Fruit fly (Drosophila melanogaster) whole organism, pupa: ENCODE data around the gene Adk2.

Experiments
- CG10348 ChIP-seq: fragments of 200-800 bp; sonication (Bioruptor generic); IDR thresholded peaks from 2 replicates; pipeline ENCODE4 v1.3.6; 2022; ENCODE audit warnings: missing biosample characterization, missing genetic modification characterization
- CG12605 ChIP-seq: fragments of 200-800 bp; sonication (Bioruptor generic); IDR thresholded peaks from 2 replicates; pipeline ENCODE4 v1.3.6; 2022; ENCODE audit warnings: missing biosample characterization, missing genetic modification characterization
- CG13204 ChIP-seq: fragments of 200-800 bp; sonication (Bioruptor generic); optimal IDR thresholded peaks from 2 replicates; lab custom pipeline; 2018; ENCODE audit warnings: missing biosample characterization, mild to moderate bottlenecking, missing genetic modification characterization, moderate library complexity
- CG14655 ChIP-seq: fragments of 200-800 bp; sonication (Bioruptor generic); optimal IDR thresholded peaks from 3 replicates; lab custom pipeline; 2017; ENCODE audit warnings: mild to moderate bottlenecking, missing biosample characterization, missing genetic modification reagents, missing genetic modification characterization
- CG15710 ChIP-seq: fragments of 200-800 bp; sonication (Bioruptor generic); optimal IDR thresholded peaks from 2 replicates; lab custom pipeline; 2018; ENCODE audit warnings: missing biosample characterization, mild to moderate bottlenecking, missing genetic modification characterization, moderate library complexity
- CG17806 ChIP-seq: fragments of 200-800 bp; sonication (Bioruptor generic); optimal IDR thresholded peaks from 2 replicates; lab custom pipeline; 2018; ENCODE audit warnings: missing biosample characterization, mild to moderate bottlenecking, missing genetic modification characterization, moderate library complexity
- CG32121 ChIP-seq: fragments of 200-800 bp; sonication (Bioruptor generic); IDR thresholded peaks from 2 replicates; pipeline ENCODE4 v1.3.6; 2022; ENCODE audit warnings: missing biosample characterization, missing genetic modification characterization
- CG34367 ChIP-seq: fragments of 200-800 bp; sonication (Bioruptor generic); optimal IDR thresholded peaks from 2 replicates; lab custom pipeline; 2018; ENCODE audit warnings: missing biosample characterization, mild to moderate bottlenecking, missing genetic modification characterization
- CG4496 ChIP-seq: fragments of 200-800 bp; sonication (Bioruptor generic); IDR thresholded peaks from 3 replicates; pipeline ENCODE4 v1.3.6; 2022; ENCODE audit warnings: missing biosample characterization, missing genetic modification characterization
- CG8159 ChIP-seq: fragments of 200-800 bp; sonication (Bioruptor generic); optimal IDR thresholded peaks from 3 replicates; lab custom pipeline; 2018; ENCODE audit warnings: missing biosample characterization, mild to moderate bottlenecking, missing genetic modification characterization, moderate library complexity
- CG8301 ChIP-seq: fragments of 200-800 bp; sonication (Bioruptor generic); optimal IDR thresholded peaks from 2 replicates; lab custom pipeline; 2018; ENCODE audit warnings: missing biosample characterization, mild to moderate bottlenecking, missing genetic modification characterization
- CG9948 ChIP-seq: fragments of 200-800 bp; sonication (Bioruptor generic); optimal IDR thresholded peaks from 2 replicates; lab custom pipeline; 2018; ENCODE audit warnings: missing biosample characterization, mild to moderate bottlenecking, missing genetic modification characterization, moderate library complexity
- D1 ChIP-seq: fragments of 200-800 bp; sonication (Bioruptor generic); optimal IDR thresholded peaks from 2 replicates; lab custom pipeline; 2018; ENCODE audit warnings: missing biosample characterization, mild to moderate bottlenecking, missing genetic modification characterization, moderate library complexity
- EcR ChIP-seq: fragments of 200-800 bp; sonication (Bioruptor generic); optimal IDR thresholded peaks from 3 replicates; lab custom pipeline; 2019; ENCODE audit warnings: missing biosample characterization, missing genetic modification characterization, mild to moderate bottlenecking, moderate library complexity, missing genetic modification reagents
- Ets98B ChIP-seq: fragments of 200-800 bp; sonication (Bioruptor generic); IDR thresholded peaks from 2 replicates; pipeline ENCODE4 v1.3.6; 2022; ENCODE audit warnings: missing biosample characterization, missing genetic modification characterization
- Pif1A ChIP-seq: fragments of 200-800 bp; sonication (Bioruptor generic); optimal IDR thresholded peaks from 3 replicates; lab custom pipeline; 2016; ENCODE audit warnings: missing biosample characterization, missing genetic modification characterization
- Pif1B ChIP-seq: fragments of 200-800 bp; sonication (Bioruptor generic); optimal IDR thresholded peaks from 3 replicates; lab custom pipeline; 2016; ENCODE audit warnings: missing biosample characterization, missing genetic modification characterization
- Snoo ChIP-seq: fragments of 200-800 bp; sonication (Bioruptor generic); optimal IDR thresholded peaks from 3 replicates; lab custom pipeline; 2017; ENCODE audit warnings: missing biosample characterization, mild to moderate bottlenecking, missing genetic modification characterization, inconsistent platforms
- fd96Ca ChIP-seq: fragments of 200-800 bp; sonication (Bioruptor generic); IDR thresholded peaks from 3 replicates; pipeline ENCODE4 v1.3.6; 2022; ENCODE audit warnings: missing biosample characterization, missing genetic modification characterization
- gl ChIP-seq: fragments of 200-800 bp; sonication (Bioruptor generic); optimal IDR thresholded peaks from 2 replicates; lab custom pipeline; 2018; ENCODE audit warnings: missing biosample characterization, mild to moderate bottlenecking, missing genetic modification characterization
- rn ChIP-seq: fragments of 200-800 bp; sonication (Bioruptor generic); IDR thresholded peaks from 2 replicates; pipeline ENCODE4 v1.3.6; 2022; ENCODE audit warnings: missing biosample characterization, missing genetic modification characterization

Adk2 gene

dm6 chr3L:13027333-13027732, 4.8 kb upstream of the Adk2 start:
- TF ChIP-seq CG8159 (tag; lab: Kevin White, UChicago) (no peak), D1 (tag; lab: Kevin White, UChicago) (no peak), Snoo (tag; lab: Kevin White, UChicago) (no peak), Pif1B (no peak), EcR (GFP tag; lab: Kevin White, UChicago) (no peak), CG4496 (no peak), CG34367 (tag; lab: Kevin White, UChicago) (no peak), CG8301 (tag; lab: Kevin White, UChicago) (no peak), Pif1A (GFP tag; lab: Kevin White, UChicago) (no peak), CG14655 (GFP tag; lab: Kevin White, UChicago) (no peak), CG12605 (no peak), CG9948 (tag; lab: Kevin White, UChicago) (no peak), fd96Ca (GFP tag; lab: Robert Waterston, UW) (no peak), CG10348 (no peak), CG15710 (no peak)

- TF ChIP-seq CG17806 (tag; lab: Kevin White, UChicago) (no peak), CG8159 (tag; lab: Kevin White, UChicago) (no peak), Snoo (tag; lab: Kevin White, UChicago) (no peak), Pif1A (GFP tag; lab: Kevin White, UChicago) (no peak), CG10348 (no peak), rn (GFP tag; lab: Robert Waterston, UW) (no peak), CG8301 (tag; lab: Kevin White, UChicago) (no peak), CG32121 (no peak), CG4496 (no peak), CG14655 (GFP tag; lab: Kevin White, UChicago) (no peak), CG34367 (tag; lab: Kevin White, UChicago) (no peak), EcR (GFP tag; lab: Kevin White, UChicago) (no peak), Ets98B (GFP tag; lab: Robert Waterston, UW) (no peak), CG9948 (tag; lab: Kevin White, UChicago) (no peak), Pif1B (no peak), D1 (tag; lab: Kevin White, UChicago) (no peak), CG15710 (no peak), CG12605 (no peak), CG13204 (GFP tag; lab: Kevin White, UChicago) (no peak), gl (no peak)
These were observed 4.4 kb upstream of the Adk2 start for dm6 chr3L:13026872-13027271.

DNA sequence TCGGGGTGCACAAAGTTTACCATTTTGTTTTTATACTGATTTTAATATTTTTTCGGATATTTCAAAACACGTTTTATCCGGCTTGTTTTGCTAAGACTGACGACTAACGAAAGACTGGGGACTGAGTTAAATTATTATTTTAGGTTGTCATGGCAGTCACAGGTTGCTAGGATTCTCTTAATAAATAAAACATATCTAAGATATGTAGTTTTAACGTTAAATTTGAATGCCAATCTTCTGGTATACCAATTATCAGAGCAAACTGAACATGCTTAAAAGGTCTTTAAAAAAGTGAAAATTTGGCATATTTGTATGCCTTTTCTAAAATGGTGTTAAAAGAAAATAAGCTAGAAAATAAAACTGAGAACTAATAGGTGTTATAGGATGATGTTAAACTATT, 3.8 kb upstream of the Adk2 start, which contains the start of gene Zmynd10:
TSS of gene Zmynd10 (minus strand) at position 101 of the 400 bp plus-strand sequence.
- TF ChIP-seq Pif1B (no peak), D1 (tag; lab: Kevin White, UChicago) (no peak), Snoo (tag; lab: Kevin White, UChicago) (no peak), CG4496 (no peak), CG12605 (no peak), CG9948 (tag; lab: Kevin White, UChicago) (no peak), CG8159 (tag; lab: Kevin White, UChicago) (no peak), Ets98B (GFP tag; lab: Robert Waterston, UW) (no peak), CG10348 (no peak), Pif1A (GFP tag; lab: Kevin White, UChicago) (no peak), CG17806 (tag; lab: Kevin White, UChicago) (no peak), rn (GFP tag; lab: Robert Waterston, UW) (no peak)
- TF ChIP-seq, all 21 proteins: peak for 0

DNA sequence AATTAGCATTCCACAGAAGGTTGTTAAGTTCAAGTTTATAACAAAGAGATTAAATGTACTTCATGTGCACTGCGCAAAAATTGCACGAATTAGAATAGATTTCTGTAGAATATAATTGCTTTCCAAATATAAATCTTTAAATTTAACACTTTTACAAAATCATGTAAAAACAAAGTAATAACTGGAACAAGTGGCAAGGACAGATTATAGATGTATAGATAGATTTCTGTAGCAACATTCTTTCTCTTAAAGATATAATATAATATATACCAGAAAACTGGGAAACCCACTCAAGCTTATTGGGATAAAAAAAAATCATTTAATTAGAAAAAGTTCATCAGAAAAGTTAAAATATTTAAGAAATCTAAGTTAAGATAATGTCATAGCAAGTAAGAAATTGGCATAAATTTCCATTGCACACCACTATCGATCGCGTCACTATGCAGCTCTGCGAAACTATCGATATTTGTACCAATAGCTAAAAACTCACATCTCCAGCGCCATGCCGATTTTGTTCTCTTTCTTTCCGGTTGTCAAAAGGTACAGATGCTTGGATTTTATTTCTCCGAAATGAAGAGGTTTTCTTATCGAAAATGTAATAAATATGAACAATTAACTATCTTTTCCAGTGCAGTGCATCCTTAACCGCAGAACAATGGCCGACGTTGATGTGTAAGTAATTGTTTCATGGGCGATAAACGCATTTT, 519 bp upstream of the Adk2 start, which contains the start of gene RpS12:
TSS of gene RpS12 (plus strand) at position 499 of the 707 bp plus-strand sequence.
- TF ChIP-seq CG13204 (GFP tag; lab: Kevin White, UChicago) = peak; percentile 18
- peak; percentile 73 for TF ChIP-seq CG12605
- TF ChIP-seq EcR (GFP tag; lab: Kevin White, UChicago) = no peak
- peak; percentile 41 for TF ChIP-seq Pif1A (GFP tag; lab: Kevin White, UChicago)
- no peak for TF ChIP-seq CG8301 (tag; lab: Kevin White, UChicago)
- TF ChIP-seq Ets98B (GFP tag; lab: Robert Waterston, UW) = peak; percentile 16; the same call in 1 of the 2 replicates
- peak; percentile 41 for TF ChIP-seq gl
- TF ChIP-seq CG4496 = peak; percentile 82
- peak; percentile 27 for TF ChIP-seq CG9948 (tag; lab: Kevin White, UChicago)
- TF ChIP-seq CG10348 = no peak
- TF ChIP-seq Snoo (tag; lab: Kevin White, UChicago) = peak; percentile 79
- TF ChIP-seq CG34367 (tag; lab: Kevin White, UChicago) = peak; percentile 60
- peak; percentile 22 for TF ChIP-seq CG8159 (tag; lab: Kevin White, UChicago)
- TF ChIP-seq CG32121 = peak; percentile 15
- TF ChIP-seq CG15710 = peak; percentile 37
- no peak; the same call in 2 of the 3 replicates for TF ChIP-seq fd96Ca (GFP tag; lab: Robert Waterston, UW)
- peak; percentile 25; the same call in 1 of the 2 replicates for TF ChIP-seq rn (GFP tag; lab: Robert Waterston, UW)
- peak; percentile 35 for TF ChIP-seq CG17806 (tag; lab: Kevin White, UChicago)
- peak; percentile 45 for TF ChIP-seq CG14655 (GFP tag; lab: Kevin White, UChicago)
- peak; percentile 27 for TF ChIP-seq Pif1B
- TF ChIP-seq D1 (tag; lab: Kevin White, UChicago) = no peak

dm6 chr3L:13021727-13022126, 761 bp downstream of the Adk2 start:
- TF ChIP-seq Pif1B (no peak), Snoo (tag; lab: Kevin White, UChicago) (peak; percentile 58), CG4496 (peak; percentile 56; the same call in 1 of the 3 replicates), fd96Ca (GFP tag; lab: Robert Waterston, UW) (no peak), gl (no peak), EcR (GFP tag; lab: Kevin White, UChicago) (peak; percentile 13), Pif1A (GFP tag; lab: Kevin White, UChicago) (peak; percentile 7), CG17806 (tag; lab: Kevin White, UChicago) (peak; percentile 11), CG15710 (no peak), CG14655 (GFP tag; lab: Kevin White, UChicago) (no peak)
